Worm (Caenorhabditis elegans): Measurements from ENCODE around the gene F28H6.4.
A peak's percentile ranks its signal among the peaks of the same experiment; 100 is the strongest.

F28H6.4 gene

DNA sequence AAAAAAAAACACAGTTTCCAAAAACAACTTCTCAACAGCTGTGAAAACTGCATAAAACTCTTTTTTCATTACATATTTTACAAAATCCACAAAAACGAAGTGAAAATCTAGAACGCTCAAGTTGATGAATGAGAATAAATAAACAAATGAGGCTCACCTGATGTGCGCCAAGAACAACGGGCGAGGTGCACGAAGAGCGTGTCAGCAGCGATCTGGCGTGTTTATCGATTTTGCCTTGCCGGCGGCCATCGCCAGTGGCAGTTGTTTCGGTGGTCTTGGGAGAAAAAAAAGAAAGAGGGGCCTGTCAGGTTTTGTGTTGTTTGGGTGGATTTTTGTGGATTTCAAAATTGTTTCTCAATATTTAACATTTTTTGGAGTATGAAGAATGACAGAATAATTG lies 46.2 kb downstream of the F28H6.4 start, which contains the start of gene idhb-1 (continued):
- TF ChIP-seq nhr-76 (tag; optimal IDR thresholded peaks at IDR 0.05) (no peak), mep-1 (tag; optimal IDR thresholded peaks at IDR 0.05) (peak; percentile 67), sup-37 (GFP tag; optimal IDR thresholded peaks at IDR 0.05) (peak; percentile 8), nhr-47 (tag; optimal IDR thresholded peaks at IDR 0.05) (peak; percentile 86), fos-1 (tag; optimal IDR thresholded peaks at IDR 0.05) (peak; percentile 37), aha-1 (tag; optimal IDR thresholded peaks at IDR 0.05) (no peak), lin-15B (tag; optimal IDR thresholded peaks at IDR 0.05) (no peak), unc-130 (tag; optimal IDR thresholded peaks at IDR 0.05) (peak; percentile 51), ceh-82 (tag; optimal IDR thresholded peaks at IDR 0.05) (peak; percentile 71 to 88 (median 75)), zag-1 (tag; optimal IDR thresholded peaks at IDR 0.05) (peak; percentile 5), dsc-1 (tag; optimal IDR thresholded peaks at IDR 0.05) (peak; percentile 80), C16A3.4 (tag; optimal IDR thresholded peaks at IDR 0.05) (peak; percentile 79), efl-1 (optimal IDR thresholded peaks at IDR 0.05) (peak; percentile 61 to 65), efl-1 (GFP tag; optimal IDR thresholded peaks at IDR 0.05 in 1 of 2) (peak; percentile 56 to 96), skn-1 (tag; optimal IDR thresholded peaks at IDR 0.05) (peak; percentile 81), nhr-71 (tag; optimal IDR thresholded peaks at IDR 0.05) (peak; percentile 89), rnt-1 (tag; optimal IDR thresholded peaks at IDR 0.05) (peak; percentile 93), nhr-77 (tag; optimal IDR thresholded peaks at IDR 0.05) (peak; percentile 57), isw-1 (GFP tag; IDR thresholded peaks at IDR 0.05) (peak; percentile 53), ztf-4 (tag; optimal IDR thresholded peaks at IDR 0.05) (no peak), zip-4 (GFP tag; optimal IDR thresholded peaks at IDR 0.05) (no peak), hpl-2 (GFP tag; optimal IDR thresholded peaks at IDR 0.05) (peak; percentile 47), C34B4.2 (tag; optimal IDR thresholded peaks at IDR 0.05) (no peak), snpc-4 (tag; optimal IDR thresholded peaks at IDR 0.05) (peak; percentile 62), unc-98 (GFP tag; IDR thresholded peaks at IDR 0.05) (no peak), egl-13 (tag; optimal IDR thresholded peaks at IDR 0.05) (peak; percentile 60), nhr-85 (tag) (peak; percentile 75), unc-30 (tag; optimal IDR thresholded peaks at IDR 0.05) (no peak), mab-9 (GFP tag; IDR thresholded peaks at IDR 0.05) (0 out of 2 replicates have a peak, but pooled peaks have one; percentile 27), pax-3 (tag; optimal IDR thresholded peaks at IDR 0.05) (no peak), nhr-90 (tag; optimal IDR thresholded peaks at IDR 0.05; ENCODE audit: poor library complexity) (peak; percentile 74), fkh-8 (tag; optimal IDR thresholded peaks at IDR 0.05) (peak; percentile 79), dpl-1 (GFP tag; optimal IDR thresholded peaks at IDR 0.05) (peak; percentile 50 to 70 (median 70)), unc-86 (tag; optimal IDR thresholded peaks at IDR 0.05) (peak; percentile 64), snu-23 (GFP tag; optimal IDR thresholded peaks at IDR 0.05) (peak; percentile 83), xbp-1 (tag; optimal IDR thresholded peaks at IDR 0.05) (peak; percentile 60), lin-35 (GFP tag; optimal IDR thresholded peaks at IDR 0.05) (peak; percentile 46 to 81), lsy-2 (tag; optimal IDR thresholded peaks at IDR 0.05) (peak; percentile 81)

DNA sequence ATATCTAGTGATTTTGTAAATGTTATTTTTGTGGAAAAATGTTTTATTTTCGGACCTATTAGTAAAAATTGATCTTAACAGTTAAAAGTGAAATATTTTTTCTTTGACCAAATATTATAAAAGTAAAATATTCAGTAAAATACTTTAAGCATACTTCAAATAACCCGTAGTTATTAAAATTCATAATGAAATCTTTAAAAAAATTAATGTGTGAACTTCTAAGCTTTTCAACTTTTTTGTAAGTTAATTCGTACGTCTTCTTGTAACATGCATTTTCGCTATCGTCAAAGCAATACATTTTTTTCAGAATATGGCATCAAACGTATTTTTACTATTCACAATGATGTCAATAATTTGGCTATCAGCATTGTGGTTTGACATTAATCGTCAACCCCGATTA lies 48.1 kb downstream of the F28H6.4 start, which contains the start of gene C37E2.2:
TSS of gene C37E2.2 (plus strand) at position 301 of the 400 bp plus-strand sequence.
- TF ChIP-seq egl-13 (tag; optimal IDR thresholded peaks at IDR 0.05) = no peak
- TF ChIP-seq F16B12.6 (tag; optimal IDR thresholded peaks at IDR 0.05) = no peak
- TF ChIP-seq lsy-2 (tag; optimal IDR thresholded peaks at IDR 0.05) = no peak
- TF ChIP-seq nhr-237 (tag; optimal IDR thresholded peaks at IDR 0.05) = no peak
- TF ChIP-seq fos-1 (tag; optimal IDR thresholded peaks at IDR 0.05) = no peak
- no peak for TF ChIP-seq ceh-8 (GFP tag; optimal IDR thresholded peaks at IDR 0.05)
- no peak for TF ChIP-seq lin-15B (tag; optimal IDR thresholded peaks at IDR 0.05)

ce11 chrX:14178688-14179087 lies 51.0 kb downstream of the F28H6.4 start, which contains the start of gene C37E2.10:
TSS of gene C37E2.10 (plus strand) at chrX:14178988.
- TF ChIP-seq elt-2 (tag; optimal IDR thresholded peaks at IDR 0.05) (no peak), C34B4.2 (tag; optimal IDR thresholded peaks at IDR 0.05) (no peak), nhr-20 (tag; optimal IDR thresholded peaks at IDR 0.05) (no peak), nhr-12 (tag; optimal IDR thresholded peaks at IDR 0.05) (no peak)
